Worm (Caenorhabditis elegans) whole organism, midembryonic: Measurements from ENCODE around the gene B0034.1.

Experiments used
- T22C8.4 ChIP-seq: fragments of 200-800 bp; sonication (Bioruptor generic); IDR thresholded peaks from 2 replicates; pipeline ENCODE4 v1.3.6; 2022; ENCODE audit warnings: missing genetic modification characterization, missing compliant biosample characterization
- cog-1 ChIP-seq: sonication (generic microtip); optimal IDR thresholded peaks from 2 replicates; lab custom pipeline; 2016; ENCODE audit warnings: missing genetic modification characterization, missing compliant biosample characterization
- flt-1 ChIP-seq: fragments of 200-800 bp; sonication (Bioruptor generic); IDR thresholded peaks from 2 replicates; pipeline ENCODE4 v1.3.6; 2022; ENCODE audit warnings: missing genetic modification characterization, missing compliant biosample characterization
- med-1 ChIP-seq: sonication (generic microtip); optimal IDR thresholded peaks from 2 replicates; lab custom pipeline; 2017; ENCODE audit warnings: missing genetic modification characterization, mild to moderate bottlenecking, missing compliant biosample characterization, antibody characterized with exemption, missing genetic modification reagents; ENCODE audit not compliant: insufficient read depth
- tab-1 ChIP-seq: fragments of 200-800 bp; sonication (Bioruptor generic); IDR thresholded peaks from 2 replicates; pipeline ENCODE4 v1.3.6; 2022; ENCODE audit warnings: missing genetic modification characterization, missing compliant biosample characterization
- ztf-29 ChIP-seq: fragments of 200-800 bp; sonication (Bioruptor generic); IDR thresholded peaks from 2 replicates; pipeline ENCODE4 v1.3.6; 2022; ENCODE audit warnings: missing genetic modification reagents, missing genetic modification characterization, missing compliant biosample characterization

ce11 chrII:5936009-5936408 is 32.1 kb upstream of the B0034.1 start:
- TF ChIP-seq ztf-29 (no peak), tab-1 (GFP tag; lab: Robert Waterston, UW) (no peak), flt-1 (no peak), med-1 (GFP tag; lab: Kevin White, UChicago) (no peak), cog-1 (no peak), T22C8.4 (GFP tag; lab: Robert Waterston, UW) (no peak)
